Worm (Caenorhabditis elegans): ENCODE results near the gene F40F8.12.

F40F8.12 gene

DNA sequence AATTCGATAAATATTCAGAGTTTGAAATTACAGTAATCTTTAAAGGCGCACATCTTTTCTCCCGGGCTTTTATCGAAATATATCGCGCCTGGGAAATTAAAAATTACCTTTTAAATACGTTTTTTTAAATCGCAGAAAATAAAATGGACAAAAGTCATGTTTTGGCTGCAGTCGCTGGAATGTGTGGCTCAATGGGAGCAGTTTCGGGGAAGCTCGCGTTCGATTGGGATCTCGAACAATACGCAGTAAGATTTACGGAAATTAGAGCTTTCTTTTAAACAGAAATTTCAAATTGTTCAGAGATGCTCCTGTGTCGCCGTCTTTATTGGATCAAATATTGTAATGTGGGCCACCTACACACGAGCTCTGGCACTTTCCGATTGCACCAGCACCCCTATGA lies at the start of gene F40F8.12:
Gene F40F8.12, plus strand, starts transcription at position 301 of the 400 bp plus-strand sequence.
- TF ChIP-seq him-1 (tag; optimal IDR thresholded peaks at IDR 0.05), result no peak
- TF ChIP-seq dao-5 (tag; optimal IDR thresholded peaks at IDR 0.05), result no peak
- TF ChIP-seq W03F9.2 (tag; optimal IDR thresholded peaks at IDR 0.05), result no peak

DNA sequence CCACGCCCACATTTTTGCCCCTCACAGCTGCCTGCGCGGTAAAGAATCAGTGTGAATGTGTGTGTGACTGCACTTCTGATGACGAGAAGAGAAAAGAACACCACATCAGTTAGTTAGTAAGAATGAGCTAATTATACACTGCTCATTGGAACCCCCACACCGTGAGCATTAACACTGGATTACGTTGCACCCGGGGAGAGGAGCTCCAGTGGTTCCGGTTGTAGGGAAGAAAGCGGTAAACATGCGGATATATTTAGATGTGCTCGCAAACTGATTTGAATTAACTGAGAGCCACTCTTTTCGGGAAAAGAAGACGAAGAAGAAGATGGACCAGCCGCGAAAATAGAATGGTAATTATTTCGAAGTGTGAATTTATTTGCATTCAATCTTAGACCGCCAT lies 42.8 kb upstream of the F40F8.12 start:
- no peak for TF ChIP-seq him-1 (tag; optimal IDR thresholded peaks at IDR 0.05)
- no peak for TF ChIP-seq dao-5 (tag; optimal IDR thresholded peaks at IDR 0.05)
- no peak for TF ChIP-seq W03F9.2 (tag; optimal IDR thresholded peaks at IDR 0.05)

DNA sequence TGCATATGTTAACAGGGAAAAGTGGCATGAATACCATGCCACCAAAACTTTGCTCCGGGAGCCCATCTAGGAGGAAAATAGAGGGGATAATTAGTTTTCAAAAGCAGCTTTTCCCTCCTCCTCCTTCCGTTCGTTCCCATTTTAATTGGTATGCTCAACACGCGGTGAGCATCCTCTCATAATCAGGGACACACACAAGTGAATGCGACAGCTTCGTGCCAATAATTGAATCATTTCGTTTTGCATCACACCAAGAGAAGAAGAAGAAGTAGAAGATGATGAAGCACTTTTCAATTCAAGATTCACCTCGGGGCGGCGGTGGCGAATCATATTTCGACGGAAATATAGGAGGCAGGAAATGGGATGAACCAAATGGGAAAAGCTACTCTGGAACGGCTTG lies 41.5 kb upstream of the F40F8.12 start:
- no peak for TF ChIP-seq him-1 (tag; optimal IDR thresholded peaks at IDR 0.05)
- TF ChIP-seq W03F9.2 (tag; optimal IDR thresholded peaks at IDR 0.05), result no peak
- TF ChIP-seq dao-5 (tag; optimal IDR thresholded peaks at IDR 0.05), result no peak

DNA sequence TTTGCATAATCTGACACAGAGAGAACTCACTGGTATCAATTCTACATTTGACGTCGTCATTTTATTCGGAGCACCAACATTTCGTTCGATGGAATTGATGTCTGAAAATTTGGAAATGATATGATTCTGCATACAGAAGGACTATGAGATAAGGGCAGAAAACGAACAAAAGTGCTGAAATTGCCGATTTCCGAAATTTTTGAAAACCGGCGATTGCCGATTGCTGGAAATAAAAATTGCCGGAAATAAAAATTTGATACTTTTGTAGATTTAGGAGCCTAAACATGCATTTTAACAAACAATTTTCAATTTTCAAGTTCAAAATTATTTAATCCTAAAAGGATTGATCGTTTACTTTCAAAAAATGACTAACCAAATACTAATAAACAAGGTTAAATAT lies 40.3 kb upstream of the F40F8.12 start, which contains the start of gene unc-53:
Gene unc-53, minus strand, starts transcription at position 101 of the 400 bp plus-strand sequence.
- TF ChIP-seq him-1 (tag; optimal IDR thresholded peaks at IDR 0.05), result no peak
- no peak for TF ChIP-seq W03F9.2 (tag; optimal IDR thresholded peaks at IDR 0.05)
- no peak for TF ChIP-seq dao-5 (tag; optimal IDR thresholded peaks at IDR 0.05)

DNA sequence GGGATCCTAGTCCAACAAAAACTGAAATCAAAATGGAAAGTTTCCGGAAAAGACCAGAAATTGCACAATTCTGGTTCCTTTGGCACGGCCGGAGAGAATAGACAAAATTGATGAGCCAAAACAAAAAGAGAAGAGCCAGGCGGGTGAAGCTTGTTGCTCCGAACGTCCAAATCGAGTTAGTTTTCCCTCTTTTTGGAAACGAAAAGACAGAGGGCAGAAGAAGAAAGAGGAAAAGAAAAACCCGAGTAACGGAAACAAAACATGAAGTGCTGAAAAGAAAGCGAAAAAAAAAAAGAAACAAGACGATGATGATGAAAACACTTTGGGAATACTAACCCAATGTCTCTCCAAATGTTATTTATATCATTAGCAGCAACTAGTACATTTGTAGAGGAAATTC lies 38.0 kb upstream of the F40F8.12 start:
- TF ChIP-seq him-1 (tag; optimal IDR thresholded peaks at IDR 0.05), result no peak
- TF ChIP-seq W03F9.2 (tag; optimal IDR thresholded peaks at IDR 0.05), result no peak
- no peak for TF ChIP-seq dao-5 (tag; optimal IDR thresholded peaks at IDR 0.05)

DNA sequence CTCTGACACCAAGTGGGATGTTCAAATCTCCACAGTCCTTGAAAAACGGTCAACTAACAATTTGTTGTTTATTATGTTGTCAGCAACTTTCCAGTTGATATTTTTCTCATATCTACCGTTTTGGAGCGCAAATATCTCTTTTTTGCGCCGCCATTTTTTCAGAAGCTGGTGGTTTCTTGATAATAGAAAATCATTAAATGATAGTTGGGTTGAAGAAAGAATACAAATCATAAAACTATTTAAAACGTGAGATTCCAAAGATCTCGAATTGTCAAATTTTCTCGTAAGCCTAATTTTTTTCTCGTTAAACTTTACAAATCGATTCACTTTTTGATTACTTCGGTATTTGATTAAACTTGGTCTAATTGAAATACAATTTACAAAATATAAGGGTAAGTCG lies 37.2 kb upstream of the F40F8.12 start, which contains the start of gene rpl-42:
Gene rpl-42, plus strand, starts transcription at position 301 of the 400 bp plus-strand sequence.
- TF ChIP-seq W03F9.2 (tag; optimal IDR thresholded peaks at IDR 0.05), result no peak
- no peak for TF ChIP-seq dao-5 (tag; optimal IDR thresholded peaks at IDR 0.05)

DNA sequence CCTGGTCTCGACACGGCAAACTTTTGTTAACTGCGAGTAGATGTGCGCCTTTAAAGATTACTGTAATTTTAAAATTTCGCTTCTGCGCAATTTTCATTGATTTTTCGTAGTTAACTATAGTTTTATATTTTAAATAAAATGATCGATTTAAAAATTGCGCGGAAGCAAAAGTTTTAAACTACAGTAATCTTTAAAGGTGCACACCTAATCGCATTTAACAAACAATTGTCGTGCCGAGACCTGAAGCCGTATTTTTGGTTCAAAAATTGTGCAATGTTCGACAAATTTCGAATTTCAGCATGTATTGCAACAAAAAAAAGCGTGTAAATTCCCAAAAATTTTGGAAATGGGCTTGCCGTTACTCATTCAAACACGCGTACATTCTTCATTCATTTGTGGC lies 35.2 kb upstream of the F40F8.12 start:
- TF ChIP-seq dao-5 (tag; optimal IDR thresholded peaks at IDR 0.05), result no peak
- TF ChIP-seq him-1 (tag; optimal IDR thresholded peaks at IDR 0.05), result no peak
- no peak for TF ChIP-seq W03F9.2 (tag; optimal IDR thresholded peaks at IDR 0.05)

DNA sequence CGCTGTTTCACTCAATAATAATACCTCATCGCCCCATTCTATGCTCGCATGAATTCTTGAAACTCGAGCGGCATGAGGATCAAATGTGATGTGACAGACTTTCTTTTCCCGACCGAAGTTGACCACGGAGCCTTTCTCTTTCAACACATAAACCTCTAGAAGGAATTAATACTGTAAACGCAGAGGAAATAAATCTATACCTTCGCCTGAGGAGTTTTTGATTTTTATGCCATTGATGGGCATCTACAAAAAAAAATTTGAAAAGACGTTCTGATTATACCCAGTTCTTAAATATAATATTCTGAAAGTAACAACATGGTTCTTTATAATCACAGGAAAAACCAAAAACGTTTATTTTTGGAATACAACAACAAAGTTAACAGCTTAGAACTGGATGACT lies 33.4 kb upstream of the F40F8.12 start, which contains the start of gene nbs-1:
Gene nbs-1, minus strand, starts transcription at position 246 of the 400 bp plus-strand sequence.
- TF ChIP-seq him-1 (tag; optimal IDR thresholded peaks at IDR 0.05) (no peak), W03F9.2 (tag; optimal IDR thresholded peaks at IDR 0.05) (no peak), dao-5 (tag; optimal IDR thresholded peaks at IDR 0.05) (no peak)

DNA sequence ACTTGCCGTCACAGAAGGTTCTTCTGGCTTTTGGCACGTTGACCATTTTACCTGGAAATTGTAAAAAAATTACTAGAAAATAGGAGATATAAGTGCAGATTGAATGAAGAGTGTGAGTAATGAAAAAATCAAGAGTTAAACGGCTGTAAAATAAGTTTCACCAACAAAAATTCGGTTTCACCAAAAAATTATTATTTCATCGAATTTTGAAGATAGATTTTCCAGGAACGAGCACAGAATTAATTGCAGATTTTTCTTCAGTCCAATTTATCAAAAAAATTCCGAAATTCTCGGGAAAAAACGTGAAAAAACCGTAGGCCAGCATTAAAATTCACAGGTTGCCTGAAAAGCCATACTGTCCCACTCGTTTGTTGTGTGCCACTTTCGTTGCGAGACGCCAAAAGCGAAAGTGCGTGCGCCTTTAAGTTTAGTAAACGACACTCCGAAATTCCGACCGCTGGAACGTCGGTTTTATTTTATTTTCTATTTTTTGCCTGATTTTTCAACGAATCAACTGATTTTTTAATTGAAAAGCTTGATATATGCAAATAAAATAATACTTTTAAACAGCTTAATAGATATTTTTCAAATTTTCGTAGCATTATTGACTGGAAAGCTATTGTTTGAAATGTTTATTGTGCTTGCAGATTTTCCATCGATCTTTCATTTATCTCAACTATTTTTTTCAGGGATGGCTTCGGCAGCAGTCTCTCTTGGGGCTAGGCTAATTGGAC lies 32.3 kb upstream of the F40F8.12 start, which contains the start of the genes rpl-36.A and nuo-1:
Gene rpl-36.A, minus strand, starts transcription at position 51 of the 734 bp plus-strand sequence.
Gene nuo-1, plus strand, starts transcription at position 684 of the 734 bp plus-strand sequence.
- TF ChIP-seq him-1 (tag; optimal IDR thresholded peaks at IDR 0.05) (peak; percentile 28), W03F9.2 (tag; optimal IDR thresholded peaks at IDR 0.05) (peak; percentile 87), dao-5 (tag; optimal IDR thresholded peaks at IDR 0.05) (no peak)

DNA sequence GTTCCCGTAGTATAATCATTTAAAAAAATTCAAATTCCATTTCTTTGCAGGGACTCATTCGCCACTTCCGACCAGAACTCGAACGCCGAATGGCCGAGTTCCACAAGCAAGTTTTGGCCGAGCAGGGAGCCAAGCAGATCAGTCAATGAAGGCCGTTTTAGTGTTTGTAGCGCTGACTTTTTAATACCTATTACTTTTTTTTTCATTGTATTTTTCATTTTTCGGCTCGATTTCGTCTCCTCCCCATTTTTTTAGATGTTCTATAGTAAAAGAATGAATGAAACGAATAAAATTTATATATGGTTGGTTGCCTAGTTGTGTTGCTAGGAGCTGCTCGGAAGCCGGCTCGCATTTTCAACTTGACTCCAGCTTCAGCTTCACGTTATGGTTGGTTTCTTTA lies 29.8 kb upstream of the F40F8.12 start, which contains the start of gene C09H10.4:
Gene C09H10.4, plus strand, starts transcription at position 301 of the 400 bp plus-strand sequence.
- TF ChIP-seq him-1 (tag; optimal IDR thresholded peaks at IDR 0.05) (no peak), W03F9.2 (tag; optimal IDR thresholded peaks at IDR 0.05) (no peak), dao-5 (tag; optimal IDR thresholded peaks at IDR 0.05) (no peak)

DNA sequence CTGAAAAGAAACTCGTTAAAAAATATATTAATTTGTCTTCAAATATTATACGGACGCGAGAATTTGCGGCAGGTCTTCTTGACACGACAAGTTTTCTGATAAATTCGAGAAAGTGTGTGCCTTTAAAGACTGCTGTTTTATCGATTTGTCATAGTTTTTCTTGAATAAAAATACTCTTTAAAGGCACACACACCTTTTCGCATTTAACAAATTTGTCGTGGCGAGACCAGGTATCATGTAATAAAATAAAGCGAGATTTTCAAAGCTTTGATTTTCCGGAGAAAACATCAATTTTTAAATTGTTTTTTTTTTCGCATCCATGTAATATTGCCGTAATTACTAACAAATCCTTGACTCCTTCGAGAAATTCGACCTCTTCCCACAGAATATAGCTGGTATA lies 28.4 kb upstream of the F40F8.12 start:
- TF ChIP-seq dao-5 (tag; optimal IDR thresholded peaks at IDR 0.05) (no peak), W03F9.2 (tag; optimal IDR thresholded peaks at IDR 0.05) (no peak), him-1 (tag; optimal IDR thresholded peaks at IDR 0.05) (no peak)

DNA sequence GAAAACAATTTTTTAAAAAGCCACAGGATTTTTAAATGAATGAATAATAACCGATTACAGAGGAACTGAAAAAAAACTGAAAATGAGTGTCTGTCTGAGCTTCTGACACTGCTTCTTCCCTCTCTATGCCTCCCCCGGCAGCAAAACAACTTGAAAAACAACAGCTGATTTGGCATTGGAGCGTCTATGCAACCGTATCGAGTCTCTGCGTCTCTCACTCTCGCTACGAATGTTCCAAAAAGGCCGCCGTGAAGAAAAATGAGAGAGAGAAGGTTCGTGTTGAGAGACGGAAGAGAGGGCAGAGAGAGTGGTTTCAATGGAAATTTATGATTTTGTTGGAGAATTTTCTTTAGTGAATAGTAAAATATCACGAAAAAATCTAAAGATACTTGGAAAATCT lies 26.6 kb upstream of the F40F8.12 start:
- TF ChIP-seq him-1 (tag; optimal IDR thresholded peaks at IDR 0.05) (no peak), W03F9.2 (tag; optimal IDR thresholded peaks at IDR 0.05) (peak; percentile 64)

DNA sequence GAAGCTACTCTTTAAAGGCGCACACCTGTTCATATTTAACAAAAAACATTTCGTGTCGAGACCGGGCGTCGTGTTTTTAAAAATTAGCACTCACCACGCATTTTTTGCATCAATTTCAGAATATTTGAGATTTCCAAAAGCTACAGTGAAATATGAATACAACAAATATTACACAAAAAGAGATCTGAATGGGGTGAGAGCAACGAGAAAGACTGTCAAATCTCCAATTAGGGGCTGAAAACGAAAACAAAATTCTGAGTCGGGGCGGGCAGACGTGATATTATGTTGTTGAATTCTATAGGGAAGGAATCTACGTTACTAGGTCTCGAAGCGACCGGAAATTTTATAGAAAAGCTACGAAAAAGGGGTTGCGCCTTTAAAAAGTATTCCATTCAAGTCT lies 26.0 kb upstream of the F40F8.12 start, which contains the start of gene C09H10.5:
Gene C09H10.5, minus strand, starts transcription at position 101 of the 400 bp plus-strand sequence.
- TF ChIP-seq W03F9.2 (tag; optimal IDR thresholded peaks at IDR 0.05) (no peak), dao-5 (tag; optimal IDR thresholded peaks at IDR 0.05) (no peak)

DNA sequence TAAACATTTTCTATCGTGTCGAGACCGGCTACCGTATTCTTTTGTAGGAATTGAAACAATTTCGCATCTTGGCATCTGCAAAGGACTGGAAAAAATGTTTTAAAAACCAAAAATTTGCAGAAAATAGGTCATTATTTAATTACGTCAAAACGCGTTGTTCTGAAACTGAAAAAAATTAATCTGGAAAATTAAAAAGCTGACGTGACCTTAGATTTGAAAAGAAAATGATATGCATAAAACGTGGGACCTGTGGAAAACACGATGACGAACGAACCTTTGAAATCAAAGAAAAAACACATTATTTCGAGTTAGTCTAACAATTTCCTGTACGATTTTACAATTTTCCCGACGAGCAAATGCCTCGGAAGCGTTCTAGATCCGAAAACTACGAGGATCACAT lies 25.5 kb upstream of the F40F8.12 start, which contains the start of gene C09H10.9:
Gene C09H10.9, plus strand, starts transcription at position 301 of the 400 bp plus-strand sequence.
- TF ChIP-seq W03F9.2 (tag; optimal IDR thresholded peaks at IDR 0.05) (no peak), dao-5 (tag; optimal IDR thresholded peaks at IDR 0.05) (no peak), him-1 (tag; optimal IDR thresholded peaks at IDR 0.05) (no peak)

Measured in whole organism, L4/young adult.